Worm (Caenorhabditis elegans) whole organism, L4/young adult: ENCODE data around the gene Y54G2A.76.

Experiments
- W03F9.2 ChIP-seq: fragments of 150-350 bp; optimal IDR thresholded peaks from 2 replicates; lab custom pipeline; 2014; ENCODE audit warnings: missing biosample characterization, missing genetic modification characterization
- him-1 ChIP-seq: sonication (generic microtip); optimal IDR thresholded peaks from 2 replicates; lab custom pipeline; 2016; ENCODE audit warnings: missing genotype, missing genetic modification reagents, missing genetic modification characterization, missing compliant biosample characterization

DNA sequence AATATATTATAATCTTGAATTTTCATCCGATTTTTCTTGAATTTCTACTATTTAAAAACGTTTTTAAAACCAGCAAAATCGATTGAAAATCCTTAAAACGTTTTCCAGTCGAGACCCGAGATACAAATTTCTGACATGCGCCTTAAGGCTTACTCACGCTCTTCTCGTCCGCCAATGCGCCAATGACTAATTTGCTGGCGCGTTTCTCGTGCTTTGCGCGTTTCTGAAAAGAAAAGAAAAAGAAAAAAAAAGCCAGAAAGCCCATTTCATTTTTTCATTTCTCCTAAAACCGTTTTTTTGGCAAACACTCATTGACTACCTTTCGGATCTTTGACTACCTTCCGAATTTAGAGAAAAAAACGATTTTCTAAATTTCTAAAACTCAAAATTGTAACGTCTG, 32.5 kb upstream of the Y54G2A.76 start:
- TF ChIP-seq W03F9.2, result no peak
- no peak for TF ChIP-seq him-1
